Fruit fly (Drosophila melanogaster): ENCODE data around the gene CG14285.

Gene CG14285

DNA sequence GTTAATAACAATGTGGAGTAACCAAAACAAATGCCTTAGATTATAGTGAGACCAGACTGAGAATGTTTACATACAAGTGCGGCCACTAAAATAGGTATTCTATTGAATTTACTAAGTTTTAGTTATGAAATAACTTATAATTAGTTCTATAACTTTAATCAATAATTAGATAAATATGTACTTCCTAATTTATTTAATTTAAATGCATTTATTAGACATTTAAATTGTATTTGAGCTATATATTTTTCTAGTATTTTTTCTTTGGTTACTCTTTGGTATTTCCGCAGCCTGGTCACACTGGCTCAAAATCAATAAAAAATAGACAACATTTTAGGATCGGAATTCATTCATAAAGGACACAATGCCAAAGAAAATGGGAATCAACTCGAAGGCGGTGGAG lies 6.3 kb downstream of the CG14285 start, which contains the start of the genes Prp18 and CG6013 (continued):
- TF ChIP-seq grn (GFP tag; optimal IDR thresholded peaks at IDR 0.05) (no peak), CG33557 (GFP tag; optimal IDR thresholded peaks at IDR 0.05) (peak; percentile 70), jing (GFP tag; optimal IDR thresholded peaks at IDR 0.05) (no peak), gfzf (GFP tag; optimal IDR thresholded peaks at IDR 0.05) (peak; percentile 61), Elba2 (GFP tag; optimal IDR thresholded peaks at IDR 0.05) (peak; percentile 4), Dek (tag; optimal IDR thresholded peaks at IDR 0.05) (peak; percentile 64), Hr39 (optimal IDR thresholded peaks at IDR 0.05) (no peak), hb (GFP tag; IDR thresholded peaks at IDR 0.05; ENCODE audit: partially characterized antibody) (no peak), CG6813 (GFP tag; optimal IDR thresholded peaks at IDR 0.05) (no peak), knrl (GFP tag; IDR thresholded peaks at IDR 0.05; ENCODE audit: partially characterized antibody) (no peak), ftz-f1 (GFP tag; optimal IDR thresholded peaks at IDR 0.05) (no peak), Neu2 (GFP tag; optimal IDR thresholded peaks at IDR 0.05; ENCODE audit: borderline replicate concordance) (no peak), CG17802 (tag; optimal IDR thresholded peaks at IDR 0.05) (no peak), corto (GFP tag; optimal IDR thresholded peaks at IDR 0.05) (no peak), salm (tag; optimal IDR thresholded peaks at IDR 0.05) (peak; percentile 7), da (GFP tag; optimal IDR thresholded peaks at IDR 0.05) (no peak), hbn (GFP tag; IDR thresholded peaks at IDR 0.05; ENCODE audit: partially characterized antibody) (no peak), CG6683 (GFP tag; optimal IDR thresholded peaks at IDR 0.05) (peak; percentile 15), CG9797 (GFP tag; optimal IDR thresholded peaks at IDR 0.05) (peak; percentile 71), CG17328 (GFP tag; IDR thresholded peaks at IDR 0.05) (no peak), CG4730 (GFP tag; IDR thresholded peaks at IDR 0.05) (no peak), CG8765 (GFP tag; IDR thresholded peaks at IDR 0.05) (no peak), Hmr (GFP tag; optimal IDR thresholded peaks at IDR 0.05) (peak; percentile 44), CG13775 (GFP tag; optimal IDR thresholded peaks at IDR 0.05) (peak; percentile 60), Sin3A (optimal IDR thresholded peaks at IDR 0.05) (no peak), gem (tag; optimal IDR thresholded peaks at IDR 0.05) (peak; percentile 86), sqz (GFP tag; optimal IDR thresholded peaks at IDR 0.05) (peak; percentile 88), Camta (GFP tag; optimal IDR thresholded peaks at IDR 0.05) (no peak), CG13624 (GFP tag; optimal IDR thresholded peaks at IDR 0.05) (no peak), slou (GFP tag; optimal IDR thresholded peaks at IDR 0.05) (no peak), bbx (GFP tag; IDR thresholded peaks at IDR 0.05; ENCODE audit: partially characterized antibody) (no peak), disco-r (GFP tag; optimal IDR thresholded peaks at IDR 0.05) (no peak), CG9817 (tag; optimal IDR thresholded peaks at IDR 0.05) (peak; percentile 69), mld (GFP tag; IDR thresholded peaks at IDR 0.05; ENCODE audit: partially characterized antibody) (no peak), MTF-1 (GFP tag; optimal IDR thresholded peaks at IDR 0.05; ENCODE audit: borderline replicate concordance) (no peak), dmrt11E (tag; optimal IDR thresholded peaks at IDR 0.05) (peak; percentile 69), pzg (GFP tag; optimal IDR thresholded peaks at IDR 0.05) (peak; percentile 39), MESR4 (GFP tag; optimal IDR thresholded peaks at IDR 0.05) (no peak), stc (GFP tag; IDR thresholded peaks at IDR 0.05) (no peak), CG6272 (GFP tag; IDR thresholded peaks at IDR 0.05) (no peak), Jarid2 (GFP tag; optimal IDR thresholded peaks at IDR 0.05) (no peak), CG3995 (GFP tag; optimal IDR thresholded peaks at IDR 0.05) (no peak), CG9215 (GFP tag; IDR thresholded peaks at IDR 0.05) (peak; percentile 36; the same call in 1 of the 2 replicates), Lim3 (GFP tag; IDR thresholded peaks at IDR 0.05) (no peak), tll (GFP tag; optimal IDR thresholded peaks at IDR 0.05) (peak in 1 of 2 experiments; percentile 22), cad (GFP tag; optimal IDR thresholded peaks at IDR 0.05) (no peak), schlank (tag; optimal IDR thresholded peaks at IDR 0.05) (no peak), Lpt (GFP tag; optimal IDR thresholded peaks at IDR 0.05) (no peak), CG16863 (GFP tag; optimal IDR thresholded peaks at IDR 0.05) (no peak), CG30431 (GFP tag; optimal IDR thresholded peaks at IDR 0.05) (no peak), CG15011 (GFP tag; optimal IDR thresholded peaks at IDR 0.05) (no peak)

Measured in whole organism, embryonic.